Worm (Caenorhabditis elegans) whole organism, L3 larva: ENCODE results near the gene F44E2.6.

Source experiments
- R02D3.7 ChIP-seq: fragments of 150-350 bp; optimal IDR thresholded peaks from 2 replicates; lab custom pipeline; 2014; ENCODE audit warnings: missing biosample characterization, missing genetic modification characterization
- aly-2 ChIP-seq: fragments of 150-350 bp; optimal IDR thresholded peaks from 2 replicates; lab custom pipeline; 2014; ENCODE audit warnings: missing biosample characterization, missing genetic modification characterization
- nfya-1 ChIP-seq: sonication (generic microtip); optimal IDR thresholded peaks from 2 replicates; lab custom pipeline; 2017; ENCODE audit warnings: missing genetic modification characterization, mild to moderate bottlenecking, missing compliant biosample characterization, antibody characterized with exemption, moderate library complexity; ENCODE audit not compliant: insufficient read depth

DNA sequence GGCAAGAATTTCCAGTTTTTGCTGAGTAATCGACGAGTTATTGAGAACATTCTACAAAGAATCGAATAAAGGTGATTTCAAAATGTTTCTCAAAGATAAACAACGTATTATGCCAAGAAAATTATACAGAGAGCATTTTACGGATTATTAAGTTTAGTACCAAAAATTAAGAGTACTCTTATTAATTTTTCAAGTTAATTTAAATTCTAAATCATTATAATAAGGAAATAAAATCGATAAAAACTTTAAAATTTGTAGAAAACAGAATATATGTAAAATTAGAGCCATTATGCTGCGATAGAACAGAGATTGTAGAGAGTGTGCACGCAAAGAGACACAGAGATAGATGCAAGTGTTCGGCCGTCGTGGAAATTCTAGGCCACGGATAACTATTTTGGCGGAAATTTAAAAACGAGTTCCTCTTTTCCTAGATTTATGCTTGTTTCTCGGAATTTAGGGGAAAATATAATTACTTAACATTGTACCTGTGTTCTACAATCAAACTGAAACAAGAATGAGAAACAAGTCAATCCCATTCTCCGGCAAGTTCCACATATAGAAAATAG, 5.6 kb upstream of the F44E2.6 start, which contains the start of gene F44E2.9:
- TF ChIP-seq aly-2, result no peak
- no peak for TF ChIP-seq nfya-1 (tag; lab: Kevin White, UChicago)
- TF ChIP-seq R02D3.7 (tag; lab: Kevin White, UChicago), result no peak
